Worm (Caenorhabditis elegans): ENCODE data around the gene lgc-58.

The lgc-58 gene

DNA sequence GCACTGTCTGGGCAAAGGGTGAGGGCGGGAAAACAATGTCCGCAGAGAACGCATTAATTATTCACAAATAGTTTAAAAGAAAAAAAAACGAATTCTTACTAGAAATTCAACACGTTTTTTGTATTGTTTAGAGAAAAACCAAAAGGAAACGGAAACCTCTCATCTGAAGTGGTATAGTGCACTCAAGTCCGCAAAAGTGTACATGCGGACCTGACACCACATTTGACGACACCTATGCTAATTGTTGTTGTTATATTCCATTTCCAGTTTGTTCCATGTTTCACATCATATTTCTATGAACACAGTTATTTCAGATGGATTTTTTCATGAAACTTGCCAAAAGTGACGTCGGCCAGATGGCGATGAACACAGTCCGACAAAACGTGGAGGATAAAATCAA lies 22.6 kb upstream of the lgc-58 start, which contains the start of gene C45B2.6 (continued):
- TF ChIP-seq swsn-7 (tag; optimal IDR thresholded peaks at IDR 0.05), result no peak
- no peak for TF ChIP-seq unc-62 (GFP tag; optimal IDR thresholded peaks at IDR 0.05)
- no peak for TF ChIP-seq lin-15B (tag; optimal IDR thresholded peaks at IDR 0.05)
- no peak for TF ChIP-seq blmp-1 (tag; optimal IDR thresholded peaks at IDR 0.05)
- TF ChIP-seq hlh-17 (GFP tag; optimal IDR thresholded peaks at IDR 0.05; ENCODE audit: borderline replicate concordance), result no peak
- TF ChIP-seq zag-1 (tag; optimal IDR thresholded peaks at IDR 0.05), result no peak
- TF ChIP-seq ets-5 (GFP tag; IDR thresholded peaks at IDR 0.05), result no peak

DNA sequence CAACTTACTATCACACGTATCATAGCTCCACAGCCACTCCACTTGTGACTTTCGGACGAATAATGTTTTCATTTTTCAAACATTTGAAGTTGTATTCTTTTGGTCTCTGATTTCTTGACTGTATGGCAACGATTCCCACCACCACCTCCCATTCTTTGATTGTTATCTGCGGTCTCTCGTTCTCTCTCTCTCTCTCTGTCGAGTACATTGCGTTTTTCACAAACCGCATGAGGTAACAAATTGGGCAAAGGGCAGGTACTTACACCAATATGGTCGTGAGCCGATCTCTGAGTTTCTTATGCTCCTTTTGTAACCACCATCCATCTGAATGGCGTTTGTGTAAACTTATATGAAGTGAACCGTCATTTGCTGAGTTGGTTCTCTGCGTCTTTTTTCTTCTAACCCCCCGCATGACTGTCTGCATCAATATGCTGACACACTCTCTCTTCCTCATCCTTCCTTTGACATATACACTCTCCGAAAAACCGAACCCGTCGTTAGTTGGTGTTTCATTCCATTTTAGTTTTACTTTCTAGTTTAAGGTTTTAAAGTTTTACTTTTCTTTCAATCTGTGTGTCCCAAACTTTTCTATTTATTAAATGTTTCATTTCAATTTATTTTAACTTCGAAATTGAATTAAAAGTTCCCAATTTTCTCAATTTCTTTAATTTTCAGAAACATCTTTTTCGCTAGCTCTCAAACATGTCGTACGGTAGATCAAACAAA lies 17.6 kb upstream of the lgc-58 start, which contains the start of gene gln-1:
gln-1 (plus strand) TSS at position 676 of the 726 bp plus-strand sequence.
- no peak for TF ChIP-seq fos-1 (tag; optimal IDR thresholded peaks at IDR 0.05)
- TF ChIP-seq irx-1 (tag; optimal IDR thresholded peaks at IDR 0.05), result peak; percentile 6
- TF ChIP-seq nhr-47 (tag; optimal IDR thresholded peaks at IDR 0.05), result peak; percentile 8
- TF ChIP-seq isw-1 (GFP tag; IDR thresholded peaks at IDR 0.05), result no peak
- no peak for TF ChIP-seq ces-1 (GFP tag; optimal IDR thresholded peaks at IDR 0.05)
- TF ChIP-seq lsy-2 (tag; optimal IDR thresholded peaks at IDR 0.05), result peak in 1 of 2 experiments; percentile 30
- peak; percentile 83 for TF ChIP-seq nhr-85 (tag)
- no peak for TF ChIP-seq mef-2 (tag; optimal IDR thresholded peaks at IDR 0.05)
- no peak for TF ChIP-seq aly-2 (tag; optimal IDR thresholded peaks at IDR 0.05)
- no peak for TF ChIP-seq ama-1 (optimal IDR thresholded peaks at IDR 0.05)
- TF ChIP-seq pqm-1 (tag; optimal IDR thresholded peaks at IDR 0.05), result no peak
- TF ChIP-seq ceh-88 (GFP tag; IDR thresholded peaks at IDR 0.05), result no peak
- no peak for TF ChIP-seq mep-1 (tag; optimal IDR thresholded peaks at IDR 0.05)
- TF ChIP-seq zag-1 (tag; optimal IDR thresholded peaks at IDR 0.05), result no peak
- TF ChIP-seq alr-1 (tag; optimal IDR thresholded peaks at IDR 0.05; ENCODE audit: borderline replicate concordance), result no peak
- no peak for TF ChIP-seq egl-27 (tag; optimal IDR thresholded peaks at IDR 0.05)
- no peak for TF ChIP-seq lin-13 (GFP tag; optimal IDR thresholded peaks at IDR 0.05)
- TF ChIP-seq pax-3 (tag; optimal IDR thresholded peaks at IDR 0.05), result no peak
- TF ChIP-seq nhr-11 (tag; optimal IDR thresholded peaks at IDR 0.05), result no peak
- TF ChIP-seq lir-3 (tag; optimal IDR thresholded peaks at IDR 0.05; ENCODE audit: poor library complexity), result no peak
- no peak for TF ChIP-seq egl-13 (tag; optimal IDR thresholded peaks at IDR 0.05)
- TF ChIP-seq elt-2 (tag; optimal IDR thresholded peaks at IDR 0.05), result peak; percentile 81
- no peak for TF ChIP-seq C16A3.4 (tag; optimal IDR thresholded peaks at IDR 0.05)
- no peak for TF ChIP-seq C04F5.9 (tag; optimal IDR thresholded peaks at IDR 0.05)
- TF ChIP-seq aha-1 (tag; optimal IDR thresholded peaks at IDR 0.05), result no peak
- no peak for TF ChIP-seq dsc-1 (tag; optimal IDR thresholded peaks at IDR 0.05)
- TF ChIP-seq C34B4.2 (tag; optimal IDR thresholded peaks at IDR 0.05), result no peak
- no peak for TF ChIP-seq ztf-4 (tag; optimal IDR thresholded peaks at IDR 0.05)
- TF ChIP-seq pag-3 (tag; optimal IDR thresholded peaks at IDR 0.05; ENCODE audit: borderline replicate concordance, insufficient read depth), result no peak
- TF ChIP-seq Y116A8C.19 (tag; optimal IDR thresholded peaks at IDR 0.05; ENCODE audit: borderline replicate concordance), result no peak
- TF ChIP-seq mdl-1 (tag; optimal IDR thresholded peaks at IDR 0.05), result no peak
- no peak for TF ChIP-seq ceh-82 (tag; optimal IDR thresholded peaks at IDR 0.05)
- no peak for TF ChIP-seq nhr-19 (GFP tag; conservative IDR thresholded peaks at IDR 0.05)
- TF ChIP-seq tbx-2 (tag; optimal IDR thresholded peaks at IDR 0.05), result peak; percentile 22
- no peak for TF ChIP-seq F16B12.6 (tag; optimal IDR thresholded peaks at IDR 0.05)
- TF ChIP-seq efl-1 (optimal IDR thresholded peaks at IDR 0.05), result no peak
- TF ChIP-seq efl-1 (GFP tag; optimal IDR thresholded peaks at IDR 0.05 in 1 of 2), result peak; percentile 5 to 79
- TF ChIP-seq elt-3 (tag; optimal IDR thresholded peaks at IDR 0.05), result no peak
- TF ChIP-seq hpl-2 (GFP tag; optimal IDR thresholded peaks at IDR 0.05), result no peak
- no peak for TF ChIP-seq ets-5 (GFP tag; IDR thresholded peaks at IDR 0.05)
- TF ChIP-seq unc-98 (GFP tag; IDR thresholded peaks at IDR 0.05), result no peak
- no peak for TF ChIP-seq ceh-8 (GFP tag; optimal IDR thresholded peaks at IDR 0.05)
- peak; percentile 64 for TF ChIP-seq blmp-1 (tag; optimal IDR thresholded peaks at IDR 0.05)
- TF ChIP-seq nhr-12 (tag; optimal IDR thresholded peaks at IDR 0.05), result no peak
- no peak for TF ChIP-seq zip-4 (GFP tag; optimal IDR thresholded peaks at IDR 0.05)
- TF ChIP-seq skn-1 (tag; optimal IDR thresholded peaks at IDR 0.05), result no peak
- peak in 1 of 2 experiments; percentile 19 for TF ChIP-seq lin-35 (GFP tag; optimal IDR thresholded peaks at IDR 0.05)
